Fruit fly (Drosophila melanogaster): Measurements from ENCODE around the gene CG9727.

Gene CG9727

dm6 chr3R:6432784-6433469 is 23.5 kb downstream of the CG9727 start (continued):
- TF ChIP-seq CG31224 (GFP tag; IDR thresholded peaks at IDR 0.05) (no peak), PHDP (tag; optimal IDR thresholded peaks at IDR 0.05) (peak; percentile 21), cg (GFP tag; optimal IDR thresholded peaks at IDR 0.05) (no peak), unpg (GFP tag; optimal IDR thresholded peaks at IDR 0.05) (peak; percentile 39), sqz (GFP tag; optimal IDR thresholded peaks at IDR 0.05) (peak; percentile 86), eyg (GFP tag; optimal IDR thresholded peaks at IDR 0.05) (no peak), ERR (GFP tag; optimal IDR thresholded peaks at IDR 0.05) (no peak), pum (GFP tag; optimal IDR thresholded peaks at IDR 0.05) (no peak), YL-1 (GFP tag; optimal IDR thresholded peaks at IDR 0.05) (no peak), Lhr (GFP tag; optimal IDR thresholded peaks at IDR 0.05) (no peak), HLH4C (GFP tag; IDR thresholded peaks at IDR 0.05; ENCODE audit: partially characterized antibody) (no peak), Dek (tag; optimal IDR thresholded peaks at IDR 0.05) (no peak), CG12299 (tag; optimal IDR thresholded peaks at IDR 0.05) (no peak), cwo (GFP tag; optimal IDR thresholded peaks at IDR 0.05) (peak; percentile 26), exex (tag; optimal IDR thresholded peaks at IDR 0.05) (peak; percentile 45), CG3407 (GFP tag; optimal IDR thresholded peaks at IDR 0.05) (no peak), sens-2 (GFP tag; IDR thresholded peaks at IDR 0.05) (peak; percentile 82), zfh2 (GFP tag; optimal IDR thresholded peaks at IDR 0.05) (no peak), sens (GFP tag) (peak; percentile 3), CG1832 (GFP tag; optimal IDR thresholded peaks at IDR 0.05) (no peak), Fer1 (GFP tag; optimal IDR thresholded peaks at IDR 0.05) (no peak), trh (GFP tag; optimal IDR thresholded peaks at IDR 0.05) (no peak), tio (GFP tag; optimal IDR thresholded peaks at IDR 0.05) (no peak), MBD-R2 (GFP tag; IDR thresholded peaks at IDR 0.05) (no peak), Ets65A (GFP tag) (peak; percentile 7), CG10147 (GFP tag; optimal IDR thresholded peaks at IDR 0.05) (no peak), CG1529 (GFP tag; optimal IDR thresholded peaks at IDR 0.05) (no peak), nau (GFP tag; optimal IDR thresholded peaks at IDR 0.05) (peak; percentile 14), CG3838 (GFP tag; optimal IDR thresholded peaks at IDR 0.05) (no peak), Med (GFP tag) (peak; percentile 20), CG3847 (GFP tag; IDR thresholded peaks at IDR 0.05) (no peak), CG15514 (GFP tag; optimal IDR thresholded peaks at IDR 0.05) (no peak), caup (GFP tag; optimal IDR thresholded peaks at IDR 0.05; ENCODE audit: severe bottlenecking) (no peak), nerfin-1 (tag; optimal IDR thresholded peaks at IDR 0.05) (no peak), CG13296 (GFP tag; optimal IDR thresholded peaks at IDR 0.05) (peak; percentile 33), CG12071 (GFP tag; optimal IDR thresholded peaks at IDR 0.05) (peak; percentile 10), sug (tag; optimal IDR thresholded peaks at IDR 0.05) (peak; percentile 60), sd (tag; optimal IDR thresholded peaks at IDR 0.05) (peak; percentile 95), ssp (GFP tag; IDR thresholded peaks at IDR 0.05) (no peak), CG10321 (GFP tag; IDR thresholded peaks at IDR 0.05) (no peak), CG8359 (GFP tag; optimal IDR thresholded peaks at IDR 0.05; ENCODE audit: borderline replicate concordance) (no peak), lola (GFP tag; optimal IDR thresholded peaks at IDR 0.05) (no peak), zen (tag; optimal IDR thresholded peaks at IDR 0.05) (no peak), GATAe (GFP tag; conservative IDR thresholded peaks at IDR 0.05) (peak; percentile 72; the same call in 1 of the 2 replicates), hth (optimal IDR thresholded peaks at IDR 0.05) (no peak), tap (tag; optimal IDR thresholded peaks at IDR 0.05) (no peak), CG13894 (tag; optimal IDR thresholded peaks at IDR 0.05) (no peak), CG13624 (GFP tag; optimal IDR thresholded peaks at IDR 0.05) (no peak), CG31441 (GFP tag; IDR thresholded peaks at IDR 0.05) (no peak), Ssrp (tag; optimal IDR thresholded peaks at IDR 0.05) (no peak)

All from whole organism, embryonic.